Worm (Caenorhabditis elegans) whole organism, L4 larva: Measurements from ENCODE around the gene atz-1.

Experiments
- F44E2.7 ChIP-seq: fragments of 200-800 bp; sonication (Bioruptor generic); IDR thresholded peaks from 2 replicates; pipeline ENCODE4 v2.1.2; 2022; ENCODE audit warnings: missing genetic modification characterization, missing compliant biosample characterization
- T20F7.1 ChIP-seq: fragments of 200-800 bp; sonication (Bioruptor generic); optimal IDR thresholded peaks from 2 replicates; lab custom pipeline; 2018; ENCODE audit warnings: mild to moderate bottlenecking, missing genetic modification characterization, missing compliant biosample characterization
- Y105C5A.15 ChIP-seq: fragments of 200-800 bp; sonication (Bioruptor generic); IDR thresholded peaks from 2 replicates; pipeline ENCODE4 v1.3.6; 2022; ENCODE audit warnings: missing genetic modification characterization, missing compliant biosample characterization
- Y48G9A.11 ChIP-seq: fragments of 200-800 bp; sonication (Bioruptor generic); IDR thresholded peaks from 2 replicates; pipeline ENCODE4 v1.3.6; 2022; ENCODE audit warnings: missing genetic modification reagents, missing genetic modification characterization, missing compliant biosample characterization
- Y5F2A.4 ChIP-seq: fragments of 200-800 bp; sonication (Bioruptor generic); optimal IDR thresholded peaks from 2 replicates; lab custom pipeline; 2018; ENCODE audit warnings: mild to moderate bottlenecking, missing genetic modification characterization, missing compliant biosample characterization
- aha-1 ChIP-seq: fragments of 150-350 bp; peaks from one replicate; lab custom pipeline; 2014; ENCODE audit warnings: missing biosample characterization, missing genetic modification characterization
- ama-1 ChIP-seq: fragments of 150-350 bp; optimal IDR thresholded peaks from 2 replicates; lab custom pipeline; 2014; ENCODE audit warnings: inconsistent platforms, mixed read lengths
- attf-4 ChIP-seq: sonication (generic microtip); optimal IDR thresholded peaks from 3 replicates; lab custom pipeline; 2017; ENCODE audit warnings: missing biosample characterization, missing genetic modification characterization
- ceh-20 ChIP-seq: fragments of 200-800 bp; sonication (Bioruptor generic); IDR thresholded peaks from 2 replicates; pipeline ENCODE4 v1.3.6; 2022; ENCODE audit warnings: missing genetic modification reagents, missing genetic modification characterization, missing compliant biosample characterization
- ceh-28 ChIP-seq: fragments of 150-350 bp; optimal IDR thresholded peaks from 2 replicates; lab custom pipeline; 2014; ENCODE audit warnings: missing biosample characterization, missing genetic modification reagents, missing genetic modification characterization
- ceh-44 ChIP-seq: fragments of 200-800 bp; sonication (Bioruptor generic); IDR thresholded peaks from 2 replicates; pipeline ENCODE4 v1.3.6; 2022; ENCODE audit warnings: missing genetic modification reagents, missing genetic modification characterization, missing compliant biosample characterization
- ces-1 ChIP-seq: fragments of 150-350 bp; sonication (generic microtip); optimal IDR thresholded peaks from 4 replicates; lab custom pipeline; 2014; ENCODE audit warnings: missing biosample characterization, missing genetic modification reagents, missing genetic modification characterization
- cey-2 ChIP-seq: sonication (generic microtip); optimal IDR thresholded peaks from 3 replicates; lab custom pipeline; 2017; ENCODE audit warnings: missing genetic modification characterization, mild to moderate bottlenecking, missing compliant biosample characterization, antibody characterized with exemption, borderline replicate concordance; ENCODE audit not compliant: insufficient read depth
- daf-16 ChIP-seq, 3 experiments: sonication (generic microtip); optimal IDR thresholded peaks; 2 replicates each; lab custom pipeline; 2016 to 2017; ENCODE audit warnings: missing genetic modification characterization in 3 of 3, missing genetic modification reagents in 3 of 3, mild to moderate bottlenecking in 2 of 3, missing compliant biosample characterization in 2 of 3, missing biosample characterization in 1 of 3, moderate library complexity in 1 of 3
- dmd-6 ChIP-seq: fragments of 200-800 bp; sonication (Bioruptor generic); IDR thresholded peaks from 2 replicates; pipeline ENCODE4 v1.3.6; 2022; ENCODE audit warnings: missing genetic modification reagents, missing genetic modification characterization, missing compliant biosample characterization
- dmd-9 ChIP-seq: fragments of 200-800 bp; sonication (Bioruptor generic); IDR thresholded peaks from 2 replicates; pipeline ENCODE4 v1.3.6; 2022; ENCODE audit warnings: missing genetic modification reagents, missing genetic modification characterization, missing compliant biosample characterization
- duxl-1 ChIP-seq: sonication (generic microtip); optimal IDR thresholded peaks from 2 replicates; lab custom pipeline; 2016; ENCODE audit warnings: mild to moderate bottlenecking, missing genetic modification characterization, moderate library complexity, missing compliant biosample characterization; ENCODE audit not compliant: poor library complexity
- dve-1 ChIP-seq: sonication (generic microtip); optimal IDR thresholded peaks from 2 replicates; lab custom pipeline; 2017; ENCODE audit warnings: antibody characterized with exemption, mild to moderate bottlenecking, missing genetic modification characterization, missing compliant biosample characterization; ENCODE audit not compliant: insufficient read depth
- egl-43 ChIP-seq: fragments of 200-800 bp; sonication (Bioruptor generic); IDR thresholded peaks from 2 replicates; pipeline ENCODE4 v1.3.6; 2022; ENCODE audit warnings: missing genetic modification reagents, missing genetic modification characterization, missing compliant biosample characterization
- hlh-11 ChIP-seq: fragments of 200-800 bp; sonication (Bioruptor generic); optimal IDR thresholded peaks from 2 replicates; lab custom pipeline; 2018; ENCODE audit warnings: mild to moderate bottlenecking, missing genetic modification characterization, missing compliant biosample characterization
- hlh-30 ChIP-seq: sonication (generic microtip); optimal IDR thresholded peaks from 2 replicates; lab custom pipeline; 2017; ENCODE audit warnings: antibody characterized with exemption, mild to moderate bottlenecking, missing genetic modification characterization, missing compliant biosample characterization; ENCODE audit not compliant: insufficient read depth
- lin-1 ChIP-seq: fragments of 200-800 bp; sonication (Bioruptor generic); IDR thresholded peaks from 2 replicates; pipeline ENCODE4 v1.3.6; 2022; ENCODE audit warnings: missing genetic modification reagents, missing genetic modification characterization, missing compliant biosample characterization
- lir-3 ChIP-seq: sonication (generic microtip); optimal IDR thresholded peaks from 2 replicates; lab custom pipeline; 2016; ENCODE audit warnings: mild to moderate bottlenecking, missing genetic modification characterization, missing compliant biosample characterization
- lsy-2 ChIP-seq, 2 experiments: fragments of 150-350 bp in 1 of 2; sonication (generic microtip) in 1 of 2; optimal IDR thresholded peaks; 2 replicates each; lab custom pipeline; 2014 to 2017; ENCODE audit warnings: missing biosample characterization in 2 of 2, missing genetic modification characterization in 2 of 2
- madf-9 ChIP-seq: fragments of 200-800 bp; sonication (Bioruptor generic); conservative IDR thresholded peaks from 2 replicates; pipeline ENCODE4 v1.3.6; 2022; ENCODE audit warnings: missing genetic modification reagents, missing genetic modification characterization, missing compliant biosample characterization
- mes-2 ChIP-seq: sonication (generic microtip); optimal IDR thresholded peaks from 2 replicates; lab custom pipeline; 2016; ENCODE audit warnings: missing genotype, mild to moderate bottlenecking, missing genetic modification characterization, missing compliant biosample characterization; ENCODE audit not compliant: poor library complexity, severe bottlenecking
- mxl-3 ChIP-seq: fragments of 200-800 bp; sonication (Bioruptor generic); optimal IDR thresholded peaks from 2 replicates; lab custom pipeline; 2018; ENCODE audit warnings: mild to moderate bottlenecking, missing genetic modification characterization, missing compliant biosample characterization
- nhr-102 ChIP-seq: sonication (generic microtip); optimal IDR thresholded peaks from 2 replicates; lab custom pipeline; 2016; ENCODE audit warnings: mild to moderate bottlenecking, missing genetic modification characterization, moderate library complexity, missing compliant biosample characterization
- nhr-11 ChIP-seq: fragments of 150-350 bp; optimal IDR thresholded peaks from 2 replicates; lab custom pipeline; 2014; ENCODE audit warnings: missing biosample characterization, missing genetic modification characterization
- nhr-111 ChIP-seq: fragments of 200-800 bp; sonication (Bioruptor generic); optimal IDR thresholded peaks from 2 replicates; lab custom pipeline; 2018; ENCODE audit warnings: mild to moderate bottlenecking, missing genetic modification characterization, missing compliant biosample characterization
- nhr-28 ChIP-seq: fragments of 150-350 bp; optimal IDR thresholded peaks from 2 replicates; lab custom pipeline; 2014; ENCODE audit warnings: missing biosample characterization, missing genetic modification characterization
- nhr-41 ChIP-seq: fragments of 200-800 bp; sonication (Bioruptor generic); IDR thresholded peaks from 2 replicates; pipeline ENCODE4 v1.3.6; 2022; ENCODE audit warnings: missing genetic modification reagents, missing genetic modification characterization, missing compliant biosample characterization
- nhr-48 ChIP-seq: sonication (generic microtip); optimal IDR thresholded peaks from 2 replicates; lab custom pipeline; 2016; ENCODE audit warnings: mild to moderate bottlenecking, missing genetic modification characterization, missing compliant biosample characterization
- pha-4 ChIP-seq, 2 experiments: fragments of 150-350 bp in 1 of 2; fragments of 200-800 bp in 1 of 2; sonication (Bioruptor generic) in 1 of 2; IDR thresholded peaks in 1 of 2; optimal IDR thresholded peaks in 1 of 2; 2 replicates each; pipeline versions ENCODE4 v1.3.6 to Lab custom; 2014 to 2022; ENCODE audit warnings: missing genetic modification characterization in 2 of 2, missing genetic modification reagents in 2 of 2, missing biosample characterization in 1 of 2, missing compliant biosample characterization in 1 of 2
- php-3 ChIP-seq: fragments of 200-800 bp; sonication (Bioruptor generic); IDR thresholded peaks from 2 replicates; pipeline ENCODE4 v1.3.6; 2022; ENCODE audit warnings: missing genetic modification reagents, missing genetic modification characterization, missing compliant biosample characterization
- pqm-1 ChIP-seq: sonication (generic microtip); optimal IDR thresholded peaks from 2 replicates; lab custom pipeline; 2017; ENCODE audit warnings: missing biosample characterization, missing genetic modification characterization
- rbr-2 ChIP-seq: sonication (generic microtip); optimal IDR thresholded peaks from 2 replicates; lab custom pipeline; 2016; ENCODE audit warnings: missing genotype, missing genetic modification characterization, missing compliant biosample characterization
- snpc-1.2 ChIP-seq: fragments of 200-800 bp; sonication (Bioruptor generic); IDR thresholded peaks from 2 replicates; pipeline ENCODE4 v1.3.6; 2022; ENCODE audit warnings: missing genetic modification reagents, missing genetic modification characterization, missing compliant biosample characterization
- snpc-4 ChIP-seq: fragments of 150-350 bp; optimal IDR thresholded peaks from 2 replicates; lab custom pipeline; 2014; ENCODE audit warnings: missing biosample characterization, missing genetic modification characterization
- spr-3 ChIP-seq: fragments of 200-800 bp; sonication (Bioruptor generic); optimal IDR thresholded peaks from 2 replicates; lab custom pipeline; 2018; ENCODE audit warnings: mild to moderate bottlenecking, missing genetic modification characterization, missing compliant biosample characterization
- tra-1 ChIP-seq: fragments of 200-800 bp; sonication (Bioruptor generic); IDR thresholded peaks from 2 replicates; pipeline ENCODE4 v1.3.6; 2022; ENCODE audit warnings: missing genetic modification reagents, missing genetic modification characterization, missing compliant biosample characterization
- zfp-2 ChIP-seq: sonication (generic microtip); optimal IDR thresholded peaks from 2 replicates; lab custom pipeline; 2016; ENCODE audit warnings: mild to moderate bottlenecking, missing genetic modification characterization, missing compliant biosample characterization
- zfp-3 ChIP-seq: fragments of 200-800 bp; sonication (Bioruptor generic); conservative IDR thresholded peaks from 2 replicates; pipeline ENCODE4 v1.3.6; 2022; ENCODE audit warnings: missing genetic modification reagents, missing genetic modification characterization, missing compliant biosample characterization
- zip-11 ChIP-seq: fragments of 200-800 bp; sonication (Bioruptor generic); IDR thresholded peaks from 2 replicates; pipeline ENCODE4 v1.3.6; 2022; ENCODE audit warnings: missing genetic modification characterization, missing compliant biosample characterization
- ztf-7 ChIP-seq: fragments of 150-350 bp; optimal IDR thresholded peaks from 2 replicates; lab custom pipeline; 2014; ENCODE audit warnings: missing biosample characterization, missing genetic modification characterization

The atz-1 gene

DNA sequence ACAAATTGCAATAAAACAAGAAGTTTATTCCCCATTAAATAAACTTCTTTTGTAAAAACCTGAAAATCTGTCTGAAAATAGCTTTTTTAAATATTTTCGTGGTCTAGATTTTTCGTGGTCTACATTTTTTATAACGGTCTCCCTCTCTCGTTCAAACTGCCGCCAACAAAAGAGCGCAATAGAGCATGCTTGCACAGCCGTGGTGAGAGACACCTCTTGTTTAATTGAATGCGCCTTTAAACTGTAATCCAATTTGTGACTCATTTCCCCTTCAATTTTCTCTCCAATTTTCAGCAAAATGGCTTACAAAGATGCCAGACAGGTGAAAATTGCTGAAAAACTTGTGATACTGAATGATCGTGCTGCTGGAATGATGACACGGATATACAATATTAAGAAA is 28.2 kb upstream of the atz-1 start, which contains the start of gene gex-3 (continued):
- peak; percentile 77 for TF ChIP-seq snpc-1.2
- peak; percentile 54 for TF ChIP-seq rbr-2
- peak; percentile 92 for TF ChIP-seq ces-1
- peak; percentile 43 for TF ChIP-seq nhr-28 (tag; lab: Kevin White, UChicago)
- TF ChIP-seq aha-1 (tag; lab: Kevin White, UChicago) = peak; percentile 98
- no peak for TF ChIP-seq nhr-102 (tag; lab: Kevin White, UChicago)
- no peak for TF ChIP-seq php-3 (GFP tag; lab: Robert Waterston, UW)
- TF ChIP-seq nhr-41 (GFP tag; lab: Robert Waterston, UW) = no peak

ce11 chrIV:12403440-12403839 is 27.5 kb upstream of the atz-1 start:
- TF ChIP-seq nhr-11 (tag; lab: Kevin White, UChicago) = no peak
- no peak for TF ChIP-seq Y105C5A.15 (GFP tag; lab: Robert Waterston, UW)
- no peak for TF ChIP-seq nhr-41 (GFP tag; lab: Robert Waterston, UW)
- TF ChIP-seq duxl-1 (tag; lab: Kevin White, UChicago) = no peak
- TF ChIP-seq ama-1 (lab: Kevin White, UChicago) = no peak
- no peak for TF ChIP-seq zfp-3 (GFP tag; lab: Robert Waterston, UW)
- TF ChIP-seq aha-1 (tag; lab: Kevin White, UChicago) = peak; percentile 95
- TF ChIP-seq hlh-30 = peak; percentile 19
- TF ChIP-seq hlh-11 (tag; lab: Kevin White, UChicago) = peak; percentile 40
- no peak for TF ChIP-seq php-3 (GFP tag; lab: Robert Waterston, UW)
- TF ChIP-seq nhr-111 (GFP tag; lab: Kevin White, UChicago) = no peak
- no peak for TF ChIP-seq dmd-9 (GFP tag; lab: Robert Waterston, UW)
- TF ChIP-seq Y48G9A.11 (GFP tag; lab: Robert Waterston, UW) = no peak
- peak; percentile 55 for TF ChIP-seq mxl-3
- TF ChIP-seq nhr-28 (tag; lab: Kevin White, UChicago) = peak; percentile 32
- TF ChIP-seq attf-4 (tag; lab: Kevin White, UChicago) = no peak
- TF ChIP-seq lir-3 (tag; lab: Kevin White, UChicago) = no peak
- no peak for TF ChIP-seq zip-11 (GFP tag; lab: Robert Waterston, UW)
- no peak for TF ChIP-seq ceh-28
- TF ChIP-seq F44E2.7 (GFP tag; lab: Robert Waterston, UW) = no peak

- TF ChIP-seq hlh-11 (tag; lab: Kevin White, UChicago) = peak; percentile 58
- TF ChIP-seq tra-1 (GFP tag; lab: Robert Waterston, UW) = peak; percentile 86
- TF ChIP-seq hlh-30 = peak; percentile 45
- TF ChIP-seq T20F7.1 (GFP tag; lab: Kevin White, UChicago) = peak; percentile 47
- no peak for TF ChIP-seq daf-16 (GFP tag; optimal IDR thresholded peaks at IDR 0.05; lab: Kevin White, UChicago)
- peak; percentile 67 for TF ChIP-seq daf-16 (tag; optimal IDR thresholded peaks at IDR 0.05; lab: Kevin White, UChicago)
- peak; percentile 80 for TF ChIP-seq pqm-1 (tag; lab: Kevin White, UChicago)
- no peak for TF ChIP-seq mes-2 (tag; lab: Kevin White, UChicago)
- peak; percentile 65 for TF ChIP-seq php-3 (GFP tag; lab: Robert Waterston, UW)
- TF ChIP-seq Y5F2A.4 (GFP tag; lab: Kevin White, UChicago) = no peak
- TF ChIP-seq ztf-7 (tag; lab: Kevin White, UChicago) = peak; percentile 50
- TF ChIP-seq snpc-4 (tag; lab: Kevin White, UChicago) = no peak
- TF ChIP-seq egl-43 (GFP tag; lab: Robert Waterston, UW) = no peak
- peak in 1 of 2 experiments; percentile 17 for TF ChIP-seq lsy-2 (tag; optimal IDR thresholded peaks at IDR 0.05; lab: Kevin White, UChicago)
- TF ChIP-seq dve-1 (tag; lab: Kevin White, UChicago) = peak; percentile 83
- peak; percentile 38; the same call in 1 of the 2 replicates for TF ChIP-seq lin-1
- no peak for TF ChIP-seq ceh-44
- no peak for TF ChIP-seq zfp-2 (tag; lab: Kevin White, UChicago)
- no peak for TF ChIP-seq madf-9 (GFP tag; lab: Robert Waterston, UW)
- TF ChIP-seq nhr-48 = peak; percentile 38
- TF ChIP-seq ceh-20 (GFP tag; lab: Robert Waterston, UW) = peak; percentile 24; the same call in 1 of the 2 replicates
- peak; percentile 93 for TF ChIP-seq nhr-41 (GFP tag; lab: Robert Waterston, UW)
- TF ChIP-seq spr-3 (GFP tag; lab: Kevin White, UChicago) = no peak
- TF ChIP-seq cey-2 = peak; percentile 55
- TF ChIP-seq nhr-28 (tag; lab: Kevin White, UChicago) = peak; percentile 11
- 0 out of 2 replicates have a peak, but pooled peaks have one; percentile 14 for TF ChIP-seq pha-4 (GFP tag; IDR thresholded peaks at IDR 0.05; lab: Robert Waterston, UW)
- no peak for TF ChIP-seq pha-4 (tag; optimal IDR thresholded peaks at IDR 0.05; lab: Kevin White, UChicago)
- peak; percentile 11 for TF ChIP-seq mxl-3
- TF ChIP-seq dmd-6 = peak; percentile 95
Observed at ce11 chrIV:12399983-12400382, 24.1 kb upstream of the atz-1 start.
